Worm (Caenorhabditis elegans) whole organism, L1 larva: ENCODE measurements around the gene ZK54.3.

Experiments
- C34B4.2 ChIP-seq: sonication (generic microtip); optimal IDR thresholded peaks from 2 replicates; lab custom pipeline; 2017; ENCODE audit warnings: mild to moderate bottlenecking, missing genetic modification characterization, missing compliant biosample characterization
- Y116A8C.19 ChIP-seq: sonication (generic microtip); optimal IDR thresholded peaks from 2 replicates; lab custom pipeline; 2016; ENCODE audit warnings: missing compliant biosample characterization, missing genetic modification characterization, borderline replicate concordance
- alr-1 ChIP-seq: fragments of 200-800 bp; sonication (Bioruptor generic); optimal IDR thresholded peaks from 2 replicates; lab custom pipeline; 2018; ENCODE audit warnings: borderline replicate concordance, mild to moderate bottlenecking, missing genetic modification characterization, missing compliant biosample characterization
- ceh-8 ChIP-seq: fragments of 200-800 bp; sonication (Bioruptor generic); optimal IDR thresholded peaks from 2 replicates; lab custom pipeline; 2018; ENCODE audit warnings: mild to moderate bottlenecking, missing genetic modification characterization, moderate library complexity, missing compliant biosample characterization
- ceh-82 ChIP-seq, 3 experiments: fragments of 150-350 bp in 1 of 3; sonication (generic microtip) in 2 of 3; optimal IDR thresholded peaks; 2 replicates each; lab custom pipeline; 2014 to 2017; ENCODE audit warnings: missing biosample characterization in 3 of 3, missing genetic modification characterization in 3 of 3
- ceh-90 ChIP-seq: sonication (generic microtip); optimal IDR thresholded peaks from 2 replicates; lab custom pipeline; 2016; ENCODE audit warnings: missing genetic modification characterization, missing compliant biosample characterization
- ces-1 ChIP-seq: fragments of 150-350 bp; optimal IDR thresholded peaks from 2 replicates; lab custom pipeline; 2014; ENCODE audit warnings: missing biosample characterization, missing genetic modification reagents, missing genetic modification characterization
- efl-1 ChIP-seq, 4 experiments: fragments of 150-350 bp; optimal IDR thresholded peaks in 3 of 4; peaks in 1 of 4; 1 replicate in 1 of 4; 2 replicates in 3 of 4; lab custom pipeline; 2014; ENCODE audit warnings: missing biosample characterization in 2 of 4, missing genetic modification characterization in 2 of 4, missing genetic modification reagents in 2 of 4
- efl-3 ChIP-seq: fragments of 200-800 bp; sonication (Bioruptor generic); optimal IDR thresholded peaks from 2 replicates; lab custom pipeline; 2018; ENCODE audit warnings: mild to moderate bottlenecking, missing genetic modification characterization, missing compliant biosample characterization
- egl-13 ChIP-seq: sonication (generic microtip); optimal IDR thresholded peaks from 2 replicates; lab custom pipeline; 2016; ENCODE audit warnings: missing genotype, missing genetic modification reagents, missing genetic modification characterization, missing compliant biosample characterization
- egl-27 ChIP-seq, 2 experiments: fragments of 150-350 bp in 1 of 2; sonication (generic microtip); optimal IDR thresholded peaks; 3 replicates each; lab custom pipeline; 2017 to 2018; ENCODE audit warnings: missing biosample characterization in 2 of 2, missing genetic modification characterization in 2 of 2, missing genetic modification reagents in 2 of 2
- elt-2 ChIP-seq: sonication (generic microtip); optimal IDR thresholded peaks from 2 replicates; lab custom pipeline; 2016; ENCODE audit warnings: missing genetic modification characterization, mild to moderate bottlenecking, inconsistent platforms, missing compliant biosample characterization, missing genetic modification reagents
- elt-3 ChIP-seq, 6 experiments: fragments of 150-350 bp in 1 of 6; sonication (generic microtip); optimal IDR thresholded peaks; 2 replicates each; lab custom pipeline; 2017 to 2018; ENCODE audit warnings: missing biosample characterization in 6 of 6, missing genetic modification characterization in 6 of 6, inconsistent platforms in 1 of 6
- ets-5 ChIP-seq: fragments of 200-800 bp; sonication (Bioruptor generic); IDR thresholded peaks from 2 replicates; pipeline ENCODE4 v1.3.6; 2022; ENCODE audit warnings: missing genetic modification characterization, missing compliant biosample characterization
- fkh-4 ChIP-seq: sonication (generic microtip); optimal IDR thresholded peaks from 2 replicates; lab custom pipeline; 2016; ENCODE audit warnings: missing compliant biosample characterization, missing genetic modification characterization, borderline replicate concordance
- fkh-8 ChIP-seq: sonication (generic microtip); optimal IDR thresholded peaks from 2 replicates; lab custom pipeline; 2016; ENCODE audit warnings: mild to moderate bottlenecking, missing genetic modification characterization, missing compliant biosample characterization
- hpl-2 ChIP-seq: fragments of 150-350 bp; optimal IDR thresholded peaks from 2 replicates; lab custom pipeline; 2014; ENCODE audit warnings: missing biosample characterization, missing genetic modification reagents, missing genetic modification characterization
- isw-1 ChIP-seq: fragments of 200-800 bp; sonication (Bioruptor generic); IDR thresholded peaks from 2 replicates; pipeline ENCODE4 v1.3.6; 2022; ENCODE audit warnings: missing genetic modification characterization, missing compliant biosample characterization
- lin-13 ChIP-seq: fragments of 150-350 bp; optimal IDR thresholded peaks from 2 replicates; lab custom pipeline; 2014; ENCODE audit warnings: missing biosample characterization, missing genetic modification reagents, missing genetic modification characterization
- lin-14 ChIP-seq: fragments of 200-800 bp; sonication (Bioruptor generic); optimal IDR thresholded peaks from 2 replicates; lab custom pipeline; 2018; ENCODE audit warnings: mild to moderate bottlenecking, missing genetic modification characterization, moderate library complexity, missing compliant biosample characterization
- lin-35 ChIP-seq, 2 experiments: fragments of 150-350 bp; optimal IDR thresholded peaks; 2 replicates each; lab custom pipeline; 2014; ENCODE audit warnings: missing biosample characterization in 2 of 2, missing genetic modification characterization in 2 of 2, missing genetic modification reagents in 2 of 2
- lir-3 ChIP-seq: sonication (generic microtip); optimal IDR thresholded peaks from 2 replicates; lab custom pipeline; 2016; ENCODE audit warnings: mild to moderate bottlenecking, missing genetic modification characterization, moderate library complexity, missing compliant biosample characterization; ENCODE audit not compliant: poor library complexity
- mab-9 ChIP-seq: fragments of 200-800 bp; sonication (Bioruptor generic); IDR thresholded peaks from 2 replicates; pipeline ENCODE4 v1.3.6; 2022; ENCODE audit warnings: missing genetic modification reagents, missing genetic modification characterization, missing compliant biosample characterization
- mef-2 ChIP-seq: fragments of 150-350 bp; optimal IDR thresholded peaks from 2 replicates; lab custom pipeline; 2014; ENCODE audit warnings: missing biosample characterization, missing genetic modification characterization
- mep-1 ChIP-seq: fragments of 150-350 bp; optimal IDR thresholded peaks from 2 replicates; lab custom pipeline; 2014; ENCODE audit warnings: missing biosample characterization, missing genetic modification characterization
- nhr-11 ChIP-seq: fragments of 150-350 bp; optimal IDR thresholded peaks from 2 replicates; lab custom pipeline; 2014; ENCODE audit warnings: missing biosample characterization, missing genetic modification characterization
- nhr-12 ChIP-seq: sonication (generic microtip); optimal IDR thresholded peaks from 2 replicates; lab custom pipeline; 2017; ENCODE audit warnings: missing biosample characterization, missing genetic modification characterization
- nhr-20 ChIP-seq: sonication (generic microtip); optimal IDR thresholded peaks from 2 replicates; lab custom pipeline; 2016; ENCODE audit warnings: mild to moderate bottlenecking, missing genetic modification characterization, missing compliant biosample characterization
- nhr-237 ChIP-seq: fragments of 150-350 bp; optimal IDR thresholded peaks from 2 replicates; lab custom pipeline; 2014; ENCODE audit warnings: missing biosample characterization, missing genetic modification characterization
- nhr-28 ChIP-seq: fragments of 150-350 bp; optimal IDR thresholded peaks from 2 replicates; lab custom pipeline; 2014; ENCODE audit warnings: missing biosample characterization, missing genetic modification characterization
- nhr-47 ChIP-seq: sonication (generic microtip); optimal IDR thresholded peaks from 2 replicates; lab custom pipeline; 2016; ENCODE audit warnings: mild to moderate bottlenecking, missing genetic modification characterization, moderate library complexity, missing compliant biosample characterization
- nhr-71 ChIP-seq: sonication (generic microtip); optimal IDR thresholded peaks from 2 replicates; lab custom pipeline; 2016; ENCODE audit warnings: mild to moderate bottlenecking, missing genetic modification characterization, moderate library complexity, missing compliant biosample characterization
- nhr-76 ChIP-seq: sonication (generic microtip); optimal IDR thresholded peaks from 2 replicates; lab custom pipeline; 2017; ENCODE audit warnings: missing biosample characterization, missing genetic modification characterization
- nhr-85 ChIP-seq: sonication (generic microtip); peaks from one replicate; lab custom pipeline; 2016; ENCODE audit warnings: missing genetic modification characterization, inconsistent platforms, missing compliant biosample characterization
- nhr-90 ChIP-seq: sonication (generic microtip); optimal IDR thresholded peaks from 2 replicates; lab custom pipeline; 2016; ENCODE audit warnings: mild to moderate bottlenecking, missing genetic modification characterization, missing compliant biosample characterization; ENCODE audit not compliant: poor library complexity
- pag-3 ChIP-seq: sonication (generic microtip); optimal IDR thresholded peaks from 2 replicates; lab custom pipeline; 2017; ENCODE audit warnings: missing genetic modification characterization, mild to moderate bottlenecking, missing compliant biosample characterization, antibody characterized with exemption, borderline replicate concordance; ENCODE audit not compliant: insufficient read depth
- skn-1 ChIP-seq: fragments of 150-350 bp; optimal IDR thresholded peaks from 2 replicates; lab custom pipeline; 2014; ENCODE audit warnings: missing biosample characterization, missing genetic modification characterization
- snpc-4 ChIP-seq: fragments of 150-350 bp; optimal IDR thresholded peaks from 2 replicates; lab custom pipeline; 2014; ENCODE audit warnings: missing biosample characterization, missing genetic modification characterization
- snu-23 ChIP-seq: sonication (generic microtip); optimal IDR thresholded peaks from 2 replicates; lab custom pipeline; 2016; ENCODE audit warnings: missing genetic modification characterization, missing compliant biosample characterization
- sox-4 ChIP-seq: sonication (generic microtip); optimal IDR thresholded peaks from 2 replicates; lab custom pipeline; 2016; ENCODE audit warnings: missing genetic modification characterization, missing compliant biosample characterization
- sptf-1 ChIP-seq: fragments of 150-350 bp; optimal IDR thresholded peaks from 2 replicates; lab custom pipeline; 2014; ENCODE audit warnings: missing biosample characterization, missing genetic modification characterization
- sup-37 ChIP-seq: fragments of 200-800 bp; sonication (Bioruptor generic); optimal IDR thresholded peaks from 2 replicates; lab custom pipeline; 2018; ENCODE audit warnings: mild to moderate bottlenecking, missing genetic modification characterization, missing compliant biosample characterization
- swsn-7 ChIP-seq: sonication (generic microtip); optimal IDR thresholded peaks from 2 replicates; lab custom pipeline; 2016; ENCODE audit warnings: missing genetic modification characterization, missing compliant biosample characterization
- tbx-2 ChIP-seq: sonication (generic microtip); optimal IDR thresholded peaks from 2 replicates; lab custom pipeline; 2016; ENCODE audit warnings: missing genetic modification characterization, missing compliant biosample characterization
- unc-130 ChIP-seq: fragments of 150-350 bp; optimal IDR thresholded peaks from 2 replicates; lab custom pipeline; 2017; ENCODE audit warnings: missing biosample characterization, missing genetic modification characterization, inconsistent platforms
- unc-30 ChIP-seq: sonication (generic microtip); optimal IDR thresholded peaks from 2 replicates; lab custom pipeline; 2017; ENCODE audit warnings: missing biosample characterization, missing genetic modification characterization
- unc-86 ChIP-seq: sonication (generic microtip); optimal IDR thresholded peaks from 2 replicates; lab custom pipeline; 2016; ENCODE audit warnings: missing genetic modification characterization, missing compliant biosample characterization
- zip-4 ChIP-seq: fragments of 200-800 bp; sonication (Bioruptor generic); optimal IDR thresholded peaks from 2 replicates; lab custom pipeline; 2018; ENCODE audit warnings: mild to moderate bottlenecking, missing genetic modification characterization, moderate library complexity, missing compliant biosample characterization
- ztf-4 ChIP-seq: fragments of 150-350 bp; optimal IDR thresholded peaks from 2 replicates; lab custom pipeline; 2014; ENCODE audit warnings: missing biosample characterization, missing genetic modification characterization

ZK54.3 gene

DNA sequence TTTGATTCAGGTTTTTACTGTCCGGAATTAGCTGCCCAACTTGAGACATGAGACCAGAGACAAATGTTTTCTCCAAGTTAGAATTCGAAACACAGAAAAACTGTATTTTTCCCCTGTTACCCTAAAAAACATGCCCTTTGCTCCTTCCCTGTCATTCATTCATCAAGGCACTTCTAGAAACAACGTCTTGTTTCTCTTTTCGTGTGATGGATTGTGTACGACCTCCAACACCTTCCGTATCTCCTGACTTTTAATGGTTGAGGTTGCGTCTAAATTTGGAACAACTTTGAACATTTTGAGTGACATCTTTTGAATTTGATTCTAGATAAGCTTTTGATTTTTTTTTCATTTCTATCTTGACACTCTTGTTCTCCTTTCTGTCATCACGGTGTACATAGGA is 44.2 kb downstream of the ZK54.3 start:
- TF ChIP-seq nhr-237 (no peak), nhr-28 (tag; lab: Kevin White, UChicago) (no peak), lin-14 (GFP tag; lab: Kevin White, UChicago) (peak; percentile 62), snu-23 (GFP tag; lab: Kevin White, UChicago) (peak; percentile 40), nhr-20 (tag; lab: Kevin White, UChicago) (peak; percentile 42), nhr-90 (tag; lab: Kevin White, UChicago) (no peak), snpc-4 (no peak), ets-5 (GFP tag; lab: Robert Waterston, UW) (no peak), lin-35 (GFP tag; optimal IDR thresholded peaks at IDR 0.05; lab: Kevin White, UChicago) (peak in 1 of 2 experiments; percentile 9), mep-1 (tag; lab: Kevin White, UChicago) (no peak), elt-3 (tag; optimal IDR thresholded peaks at IDR 0.05; lab: Kevin White, UChicago) (peak in 2 of 6 experiments; percentile 17 to 32), unc-30 (no peak), ceh-82 (tag; optimal IDR thresholded peaks at IDR 0.05; lab: Kevin White, UChicago) (no peak), tbx-2 (tag; lab: Kevin White, UChicago) (no peak), nhr-71 (tag; lab: Kevin White, UChicago) (peak; percentile 49), nhr-85 (tag; lab: Kevin White, UChicago) (peak; percentile 89)

DNA sequence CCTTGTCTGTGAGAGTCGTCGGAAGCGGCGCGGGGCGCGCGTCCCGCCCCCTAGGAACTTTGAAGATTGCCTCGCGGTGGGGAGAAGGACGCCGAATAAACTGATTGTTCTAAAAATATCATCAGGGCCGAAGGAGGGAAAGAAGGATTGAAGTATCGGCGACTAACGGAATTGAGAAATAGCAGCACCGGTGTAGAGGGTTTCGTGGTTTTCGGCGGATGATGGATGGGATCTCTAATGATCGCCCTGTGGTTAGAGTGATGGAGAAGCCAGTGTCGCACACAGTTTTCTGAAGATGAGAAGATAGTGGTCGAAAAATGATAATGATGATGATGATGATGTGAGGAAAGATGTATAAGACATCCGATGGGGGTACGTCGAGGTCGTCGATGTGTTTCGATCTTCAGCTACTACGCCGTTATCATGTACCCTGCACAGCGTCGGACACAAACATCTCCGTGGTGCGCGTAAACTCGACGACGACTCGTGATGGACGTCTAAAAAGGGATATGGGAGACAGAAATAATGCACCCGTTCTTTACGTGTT is 45.2 kb downstream of the ZK54.3 start, which contains the start of gene osm-11:
osm-11 (minus strand) TSS at position 51 of the 547 bp plus-strand sequence.
- TF ChIP-seq swsn-7 (no peak), mef-2 (tag; lab: Kevin White, UChicago) (no peak), mab-9 (no peak), lin-14 (GFP tag; lab: Kevin White, UChicago) (peak; percentile 50), nhr-76 (no peak), nhr-71 (tag; lab: Kevin White, UChicago) (peak; percentile 80), nhr-12 (tag; lab: Kevin White, UChicago) (no peak), lir-3 (tag; lab: Kevin White, UChicago) (no peak), sox-4 (tag; lab: Kevin White, UChicago) (no peak), fkh-8 (tag; lab: Kevin White, UChicago) (no peak), sup-37 (no peak), pag-3 (no peak), nhr-237 (no peak), ceh-8 (GFP tag; lab: Kevin White, UChicago) (no peak), nhr-47 (tag; lab: Kevin White, UChicago) (no peak), tbx-2 (tag; lab: Kevin White, UChicago) (peak; percentile 63), ceh-90 (no peak), nhr-28 (tag; lab: Kevin White, UChicago) (no peak), efl-3 (GFP tag; lab: Kevin White, UChicago) (no peak), mep-1 (tag; lab: Kevin White, UChicago) (no peak), hpl-2 (GFP tag; lab: Kevin White, UChicago) (no peak), isw-1 (GFP tag; lab: Robert Waterston, UW) (no peak), elt-2 (no peak), unc-86 (tag; lab: Kevin White, UChicago) (no peak), Y116A8C.19 (no peak), fkh-4 (no peak), skn-1 (peak; percentile 13), egl-27 (tag; optimal IDR thresholded peaks at IDR 0.05; lab: Kevin White, UChicago) (peak in 1 of 2 experiments; percentile 20), alr-1 (tag; lab: Kevin White, UChicago) (no peak), ces-1 (no peak), ztf-4 (tag; lab: Kevin White, UChicago) (no peak), lin-13 (GFP tag; lab: Kevin White, UChicago) (no peak), unc-130 (tag; lab: Kevin White, UChicago) (peak; percentile 56), efl-1 (optimal IDR thresholded peaks at IDR 0.05; lab: Kevin White, UChicago) (no peak), efl-1 (GFP tag; optimal IDR thresholded peaks at IDR 0.05 in 1 of 2; lab: Kevin White, UChicago) (no peak), sptf-1 (tag; lab: Kevin White, UChicago) (no peak), egl-13 (tag; lab: Kevin White, UChicago) (no peak), zip-4 (no peak), nhr-11 (tag; lab: Kevin White, UChicago) (no peak), C34B4.2 (tag; lab: Kevin White, UChicago) (no peak)
